Worm (Caenorhabditis elegans) whole organism, L4/young adult: Measurements from ENCODE around the gene ccr-4.

Source experiments
- dao-5 ChIP-seq: sonication (generic microtip); optimal IDR thresholded peaks from 2 replicates; lab custom pipeline; 2016; ENCODE audit warnings: missing genotype, missing genetic modification characterization, moderate library complexity, missing compliant biosample characterization
- him-1 ChIP-seq: sonication (generic microtip); optimal IDR thresholded peaks from 2 replicates; lab custom pipeline; 2016; ENCODE audit warnings: missing genotype, missing genetic modification reagents, missing genetic modification characterization, missing compliant biosample characterization

- TF ChIP-seq him-1 (tag; lab: Kevin White, UChicago) (peak; percentile 70), dao-5 (tag; lab: Kevin White, UChicago) (no peak)
Measured at ce11 chrIV:12371879-12372278, 10.5 kb downstream of the ccr-4 start, which contains the start of gene wdr-46.
